Worm (Caenorhabditis elegans) whole organism, dauer: Measurements from ENCODE around the gene srh-35.

Experiments used
- unc-62 ChIP-seq: sonication (generic microtip); optimal IDR thresholded peaks from 2 replicates; lab custom pipeline; 2017; ENCODE audit warnings: missing biosample characterization, missing genetic modification reagents, missing genetic modification characterization

The srh-35 gene

ce11 chrV:449130-449529 lies at the start of gene srh-35:
TSS of gene srh-35 (minus strand) at chrV:449230.
- TF ChIP-seq unc-62 (GFP tag; lab: Kevin White, UChicago), result no peak

- no peak for TF ChIP-seq unc-62 (GFP tag; lab: Kevin White, UChicago)
These were observed 48.4 kb upstream of the srh-35 start, which contains the start of gene T01G6.1 for ce11 chrV:497399-497798. TSS of gene T01G6.1 (plus strand) at chrV:497699.

- TF ChIP-seq unc-62 (GFP tag; lab: Kevin White, UChicago), result no peak
These were observed 45.3 kb upstream of the srh-35 start, which contains the start of gene nhr-131 for ce11 chrV:494284-494683. TSS of gene nhr-131 (plus strand) at chrV:494370.

- TF ChIP-seq unc-62 (GFP tag; lab: Kevin White, UChicago), result no peak
These were observed 42.4 kb upstream of the srh-35 start, which contains the start of gene str-196 for ce11 chrV:491432-491831. TSS of gene str-196 (plus strand) at chrV:491732.

ce11 chrV:489320-489719 lies 40.3 kb upstream of the srh-35 start, which contains the start of gene nhr-106:
TSS of gene nhr-106 (plus strand) at chrV:489620.
- no peak for TF ChIP-seq unc-62 (GFP tag; lab: Kevin White, UChicago)

- TF ChIP-seq unc-62 (GFP tag; lab: Kevin White, UChicago), result no peak
These were observed 39.0 kb upstream of the srh-35 start for ce11 chrV:487980-488379.

- TF ChIP-seq unc-62 (GFP tag; lab: Kevin White, UChicago), result no peak
These were observed 37.7 kb upstream of the srh-35 start, which contains the start of gene nhr-211 for ce11 chrV:486684-487083. TSS of gene nhr-211 (plus strand) at chrV:486984.

ce11 chrV:484285-484890 lies 35.4 kb upstream of the srh-35 start, which contains the start of gene nhr-212:
TSS of gene nhr-212 (plus strand) at chrV:484857.
- no peak for TF ChIP-seq unc-62 (GFP tag; lab: Kevin White, UChicago)

ce11 chrV:483289-483795 lies 34.3 kb upstream of the srh-35 start, which contains the start of gene nhr-130:
TSS of gene nhr-130 (minus strand) at chrV:483339.
- TF ChIP-seq unc-62 (GFP tag; lab: Kevin White, UChicago), result no peak

- no peak for TF ChIP-seq unc-62 (GFP tag; lab: Kevin White, UChicago)
These were observed 33.8 kb upstream of the srh-35 start for ce11 chrV:482860-483259.

- TF ChIP-seq unc-62 (GFP tag; lab: Kevin White, UChicago), result no peak
These were observed 30.0 kb upstream of the srh-35 start for ce11 chrV:479046-479445.

- no peak for TF ChIP-seq unc-62 (GFP tag; lab: Kevin White, UChicago)
These were observed 28.7 kb upstream of the srh-35 start, which contains the start of gene nhr-55 for ce11 chrV:477664-478212. TSS of gene nhr-55 (plus strand) at chrV:478162.

- TF ChIP-seq unc-62 (GFP tag; lab: Kevin White, UChicago), result no peak
These were observed 25.5 kb upstream of the srh-35 start, which contains the start of gene nhr-99 for ce11 chrV:474516-474915. TSS of gene nhr-99 (plus strand) at chrV:474778.

ce11 chrV:472589-472988 lies 23.6 kb upstream of the srh-35 start, which contains the start of gene srt-31:
TSS of gene srt-31 (plus strand) at chrV:472889.
- TF ChIP-seq unc-62 (GFP tag; lab: Kevin White, UChicago), result no peak

- TF ChIP-seq unc-62 (GFP tag; lab: Kevin White, UChicago), result no peak
These were observed 19.4 kb upstream of the srh-35 start, which contains the start of gene srbc-57 for ce11 chrV:468460-468859. TSS of gene srbc-57 (minus strand) at chrV:468560.

- TF ChIP-seq unc-62 (GFP tag; lab: Kevin White, UChicago), result no peak
These were observed 18.5 kb upstream of the srh-35 start for ce11 chrV:467507-467906.
